Fruit fly (Drosophila melanogaster) Kc167 (cell line): ENCODE results near the gene CG32344.

Experiments used
- Myc ChIP-seq: fragments of >200 bp; optimal IDR thresholded peaks from 2 replicates; lab custom pipeline; 2017; ENCODE audit warnings: missing external identifiers
- Sin3A ChIP-seq: fragments of >200 bp; optimal IDR thresholded peaks from 2 replicates; lab custom pipeline; 2018; ENCODE audit warnings: missing external identifiers
- h ChIP-seq: fragments of >200 bp; optimal IDR thresholded peaks from 3 replicates; lab custom pipeline; 2018; ENCODE audit warnings: missing external identifiers
- insv ChIP-seq: fragments of >200 bp; optimal IDR thresholded peaks from 3 replicates; lab custom pipeline; 2018; ENCODE audit warnings: missing external identifiers
- psq ChIP-seq: fragments of >200 bp; optimal IDR thresholded peaks from 2 replicates; lab custom pipeline; 2017; ENCODE audit warnings: missing external identifiers
- ttk ChIP-seq: sonication (Bioruptor generic); optimal IDR thresholded peaks from 2 replicates; lab custom pipeline; 2017; ENCODE audit warnings: missing external identifiers

dm6 chr3L:299952-300605 lies 24.4 kb downstream of the CG32344 start:
- TF ChIP-seq h (lab: Kevin White, UChicago), result no peak
- no peak for TF ChIP-seq insv (lab: Kevin White, UChicago)
- TF ChIP-seq Myc (lab: Kevin White, UChicago), result no peak
- TF ChIP-seq ttk (lab: Kevin White, UChicago), result no peak
- TF ChIP-seq Sin3A (lab: Kevin White, UChicago), result no peak
- no peak for TF ChIP-seq psq (lab: Kevin White, UChicago)
